Fruit fly (Drosophila melanogaster) whole organism, embryonic: ENCODE data around the gene Faa.

Experiments used
- Aef1 ChIP-seq: fragments of 200-800 bp; sonication (Bioruptor generic); IDR thresholded peaks from 3 replicates; pipeline ENCODE4 v1.3.6; 2022; ENCODE audit warnings: missing biosample characterization, missing genetic modification characterization
- Blimp-1 ChIP-seq: fragments of 200-800 bp; sonication (Bioruptor generic); optimal IDR thresholded peaks from 3 replicates; lab custom pipeline; 2018; ENCODE audit warnings: missing biosample characterization, missing genetic modification characterization, mild to moderate bottlenecking, moderate library complexity, missing genetic modification reagents
- Bteb2 ChIP-seq: fragments of 200-800 bp; sonication (Bioruptor generic); optimal IDR thresholded peaks from 2 replicates; lab custom pipeline; 2016; ENCODE audit warnings: missing biosample characterization, missing genetic modification characterization
- CG1024 ChIP-seq: fragments of 200-800 bp; sonication (Bioruptor generic); IDR thresholded peaks from 2 replicates; pipeline ENCODE4 v1.3.6; 2022; ENCODE audit warnings: missing biosample characterization, missing genetic modification characterization
- CG10462 ChIP-seq: fragments of 200-800 bp; sonication (Bioruptor generic); optimal IDR thresholded peaks from 2 replicates; lab custom pipeline; 2016; ENCODE audit warnings: missing biosample characterization, missing genetic modification characterization
- CG14710 ChIP-seq: fragments of 200-800 bp; sonication (Bioruptor generic); optimal IDR thresholded peaks from 3 replicates; lab custom pipeline; 2019; ENCODE audit warnings: missing biosample characterization, mild to moderate bottlenecking, missing genetic modification characterization, moderate library complexity
- CG1602 ChIP-seq: fragments of 200-800 bp; sonication (Bioruptor generic); optimal IDR thresholded peaks from 3 replicates; lab custom pipeline; 2016; ENCODE audit warnings: missing biosample characterization, missing genetic modification characterization
- CG16863 ChIP-seq: fragments of 200-800 bp; sonication (Bioruptor generic); optimal IDR thresholded peaks from 3 replicates; lab custom pipeline; 2016; ENCODE audit warnings: missing biosample characterization, missing genetic modification characterization
- CG17361 ChIP-seq: fragments of 200-800 bp; sonication (Bioruptor generic); IDR thresholded peaks from 3 replicates; pipeline ENCODE4 v1.3.6; 2022; ENCODE audit warnings: missing biosample characterization, missing genetic modification characterization
- CG17829 ChIP-seq: fragments of 200-800 bp; optimal IDR thresholded peaks from 2 replicates; lab custom pipeline; 2019; ENCODE audit warnings: missing biosample characterization, mild to moderate bottlenecking, missing genetic modification characterization, moderate library complexity
- CG18476 ChIP-seq: fragments of 200-800 bp; sonication (Bioruptor generic); optimal IDR thresholded peaks from 2 replicates; lab custom pipeline; 2016; ENCODE audit warnings: missing biosample characterization, mild to moderate bottlenecking, missing genetic modification characterization
- CG2678 ChIP-seq: fragments of 200-800 bp; sonication (Bioruptor generic); optimal IDR thresholded peaks from 3 replicates; lab custom pipeline; 2019; ENCODE audit warnings: missing biosample characterization, mild to moderate bottlenecking, missing genetic modification characterization, moderate library complexity
- CG2712 ChIP-seq: fragments of 200-800 bp; optimal IDR thresholded peaks from 3 replicates; lab custom pipeline; 2019; ENCODE audit warnings: missing biosample characterization, mild to moderate bottlenecking, missing genetic modification characterization, moderate library complexity
- CG31441 ChIP-seq: fragments of 200-800 bp; sonication (Bioruptor generic); IDR thresholded peaks from 2 replicates; pipeline ENCODE4 v1.3.6; 2022; ENCODE audit warnings: missing biosample characterization, missing genetic modification characterization
- CG3163 ChIP-seq: fragments of 200-800 bp; sonication (Bioruptor generic); optimal IDR thresholded peaks from 3 replicates; lab custom pipeline; 2016; ENCODE audit warnings: missing biosample characterization, missing genetic modification characterization
- CG32767 ChIP-seq: fragments of 200-800 bp; sonication (Bioruptor generic); IDR thresholded peaks from 2 replicates; pipeline ENCODE4 v1.3.6; 2022; ENCODE audit warnings: missing biosample characterization, missing genetic modification characterization
- CG4424 ChIP-seq: fragments of 200-800 bp; sonication (Bioruptor generic); optimal IDR thresholded peaks from 3 replicates; lab custom pipeline; 2016; ENCODE audit warnings: missing biosample characterization, missing genetic modification characterization
- CG4707 ChIP-seq: fragments of 200-800 bp; sonication (Bioruptor generic); optimal IDR thresholded peaks from 2 replicates; lab custom pipeline; 2018; ENCODE audit warnings: missing biosample characterization, mild to moderate bottlenecking, missing genetic modification characterization, moderate library complexity
- CG7839 ChIP-seq: fragments of 200-800 bp; sonication (Bioruptor generic); optimal IDR thresholded peaks from 3 replicates; lab custom pipeline; 2018; ENCODE audit warnings: missing biosample characterization, mild to moderate bottlenecking, missing genetic modification characterization, moderate library complexity
- CG8388 ChIP-seq: fragments of 200-800 bp; sonication (Bioruptor generic); optimal IDR thresholded peaks from 2 replicates; lab custom pipeline; 2019; ENCODE audit warnings: missing biosample characterization, mild to moderate bottlenecking, missing genetic modification characterization, moderate library complexity
- Camta ChIP-seq: fragments of 200-800 bp; sonication (Bioruptor generic); optimal IDR thresholded peaks from 2 replicates; lab custom pipeline; 2016; ENCODE audit warnings: missing biosample characterization, missing genetic modification characterization
- D ChIP-seq, 2 experiments: fragments of 200-800 bp in 1 of 2; fragments of >200 bp in 1 of 2; sonication (Bioruptor generic) in 1 of 2; optimal IDR thresholded peaks; 2 replicates in 1 of 2; 3 replicates in 1 of 2; lab custom pipeline; 2017; ENCODE audit warnings: mild to moderate bottlenecking in 1 of 2, missing biosample characterization in 1 of 2, missing genetic modification characterization in 1 of 2, missing genetic modification reagents in 1 of 2
- Dip2 ChIP-seq: fragments of 200-800 bp; sonication (Bioruptor generic); IDR thresholded peaks from 2 replicates; pipeline ENCODE4 v1.3.6; 2022; ENCODE audit warnings: missing biosample characterization, missing genetic modification characterization
- ERR ChIP-seq: fragments of 200-800 bp; sonication (Bioruptor generic); optimal IDR thresholded peaks from 2 replicates; lab custom pipeline; 2016; ENCODE audit warnings: missing biosample characterization, missing genetic modification characterization
- HLHmδ ChIP-seq: fragments of 200-800 bp; sonication (Bioruptor generic); optimal IDR thresholded peaks from 2 replicates; lab custom pipeline; 2018; ENCODE audit warnings: missing biosample characterization, mild to moderate bottlenecking, missing genetic modification characterization, moderate library complexity
- Hmx ChIP-seq: fragments of 200-800 bp; sonication (Bioruptor generic); optimal IDR thresholded peaks from 2 replicates; lab custom pipeline; 2016; ENCODE audit warnings: missing biosample characterization, missing genetic modification characterization
- Mes4 ChIP-seq: fragments of 200-800 bp; sonication (Bioruptor generic); optimal IDR thresholded peaks from 2 replicates; lab custom pipeline; 2016; ENCODE audit warnings: missing biosample characterization, missing genetic modification characterization
- NC2β ChIP-seq: fragments of 200-800 bp; sonication (Bioruptor generic); optimal IDR thresholded peaks from 2 replicates; lab custom pipeline; 2016; ENCODE audit warnings: missing biosample characterization, missing genetic modification characterization
- Nf-YA ChIP-seq: fragments of 200-800 bp; sonication (Bioruptor generic); IDR thresholded peaks from 2 replicates; pipeline ENCODE4 v1.3.6; 2022; ENCODE audit warnings: missing biosample characterization, missing genetic modification characterization
- Opbp ChIP-seq: fragments of 200-800 bp; sonication (Bioruptor generic); IDR thresholded peaks from 3 replicates; pipeline ENCODE4 v1.3.6; 2022; ENCODE audit warnings: missing biosample characterization, missing genetic modification characterization; ENCODE audit not compliant: partially characterized antibody
- Side ChIP-seq: fragments of 200-800 bp; sonication (Bioruptor generic); optimal IDR thresholded peaks from 2 replicates; lab custom pipeline; 2016; ENCODE audit warnings: missing biosample characterization, missing genetic modification characterization
- Stat92E ChIP-seq, 3 experiments: fragments of >200 bp in 2 of 3; fragments of 200-800 bp in 1 of 3; sonication (Bioruptor generic) in 1 of 3; optimal IDR thresholded peaks; 2 replicates each; lab custom pipeline; 2017 to 2019; ENCODE audit warnings: missing biosample characterization in 3 of 3, missing genetic modification characterization in 3 of 3, mild to moderate bottlenecking in 1 of 3, moderate library complexity in 1 of 3
- Usf ChIP-seq: fragments of 200-800 bp; sonication (Bioruptor generic); optimal IDR thresholded peaks from 2 replicates; lab custom pipeline; 2017; ENCODE audit warnings: missing genotype, missing biosample characterization, missing genetic modification characterization
- aop ChIP-seq: fragments of 200-800 bp; sonication (Bioruptor generic); IDR thresholded peaks from 2 replicates; pipeline ENCODE4 v1.3.6; 2022; ENCODE audit warnings: missing biosample characterization, missing genetic modification characterization
- cad ChIP-seq: fragments of >200 bp; optimal IDR thresholded peaks from 2 replicates; lab custom pipeline; 2017; ENCODE audit warnings: missing biosample characterization, missing genetic modification characterization
- cg ChIP-seq: fragments of 200-800 bp; sonication (Bioruptor generic); optimal IDR thresholded peaks from 3 replicates; lab custom pipeline; 2019; ENCODE audit warnings: missing biosample characterization, mild to moderate bottlenecking, missing genetic modification characterization, moderate library complexity
- disco-r ChIP-seq: fragments of 200-800 bp; sonication (Bioruptor generic); optimal IDR thresholded peaks from 2 replicates; lab custom pipeline; 2016; ENCODE audit warnings: missing biosample characterization, missing genetic modification characterization
- emc ChIP-seq: fragments of 200-800 bp; sonication (Bioruptor generic); optimal IDR thresholded peaks from 2 replicates; lab custom pipeline; 2016; ENCODE audit warnings: missing biosample characterization, missing genetic modification characterization
- fd102C ChIP-seq: fragments of 200-800 bp; sonication (Bioruptor generic); optimal IDR thresholded peaks from 2 replicates; lab custom pipeline; 2018; ENCODE audit warnings: missing biosample characterization, mild to moderate bottlenecking, missing genetic modification characterization, moderate library complexity
- gem ChIP-seq: fragments of 200-800 bp; sonication (Bioruptor generic); optimal IDR thresholded peaks from 2 replicates; lab custom pipeline; 2019; ENCODE audit warnings: missing biosample characterization, mild to moderate bottlenecking, missing genetic modification characterization, moderate library complexity
- grn ChIP-seq: fragments of 200-800 bp; sonication (Bioruptor generic); optimal IDR thresholded peaks from 3 replicates; lab custom pipeline; 2017; ENCODE audit warnings: missing biosample characterization, missing genetic modification characterization
- her ChIP-seq: fragments of 200-800 bp; sonication (Bioruptor generic); optimal IDR thresholded peaks from 2 replicates; lab custom pipeline; 2016; ENCODE audit warnings: missing biosample characterization, missing genetic modification characterization
- nmo ChIP-seq: fragments of 200-800 bp; sonication (Bioruptor generic); optimal IDR thresholded peaks from 2 replicates; lab custom pipeline; 2018; ENCODE audit warnings: missing biosample characterization, mild to moderate bottlenecking, missing genetic modification characterization, moderate library complexity
- p53 ChIP-seq: fragments of 200-800 bp; sonication (Bioruptor generic); optimal IDR thresholded peaks from 2 replicates; lab custom pipeline; 2016; ENCODE audit warnings: missing biosample characterization, missing genetic modification characterization
- row ChIP-seq: fragments of 200-800 bp; sonication (Bioruptor generic); IDR thresholded peaks from 3 replicates; pipeline ENCODE4 v1.3.6; 2022; ENCODE audit warnings: missing biosample characterization, missing genetic modification characterization
- schlank ChIP-seq: fragments of 200-800 bp; sonication (Bioruptor generic); optimal IDR thresholded peaks from 2 replicates; lab custom pipeline; 2018; ENCODE audit warnings: missing biosample characterization, mild to moderate bottlenecking, missing genetic modification characterization
- scrt ChIP-seq: fragments of 200-800 bp; sonication (Bioruptor generic); optimal IDR thresholded peaks from 2 replicates; lab custom pipeline; 2018; ENCODE audit warnings: missing biosample characterization, mild to moderate bottlenecking, missing genetic modification characterization, moderate library complexity
- slp2 ChIP-seq: fragments of 200-800 bp; sonication (Bioruptor generic); optimal IDR thresholded peaks from 2 replicates; lab custom pipeline; 2016; ENCODE audit warnings: missing biosample characterization, missing genetic modification characterization
- stc ChIP-seq: fragments of 200-800 bp; sonication (Bioruptor generic); IDR thresholded peaks from 2 replicates; pipeline ENCODE4 v1.3.6; 2022; ENCODE audit warnings: missing biosample characterization, missing genetic modification characterization
- tna ChIP-seq: fragments of 200-800 bp; sonication (Bioruptor generic); IDR thresholded peaks from 2 replicates; pipeline ENCODE4 v1.3.6; 2022; ENCODE audit warnings: missing biosample characterization, missing genetic modification characterization; ENCODE audit not compliant: partially characterized antibody
- vnd ChIP-seq: fragments of 200-800 bp; sonication (Bioruptor generic); IDR thresholded peaks from 3 replicates; pipeline ENCODE4 v1.3.6; 2022; ENCODE audit warnings: missing biosample characterization, missing genetic modification characterization; ENCODE audit not compliant: partially characterized antibody

The Faa gene

DNA sequence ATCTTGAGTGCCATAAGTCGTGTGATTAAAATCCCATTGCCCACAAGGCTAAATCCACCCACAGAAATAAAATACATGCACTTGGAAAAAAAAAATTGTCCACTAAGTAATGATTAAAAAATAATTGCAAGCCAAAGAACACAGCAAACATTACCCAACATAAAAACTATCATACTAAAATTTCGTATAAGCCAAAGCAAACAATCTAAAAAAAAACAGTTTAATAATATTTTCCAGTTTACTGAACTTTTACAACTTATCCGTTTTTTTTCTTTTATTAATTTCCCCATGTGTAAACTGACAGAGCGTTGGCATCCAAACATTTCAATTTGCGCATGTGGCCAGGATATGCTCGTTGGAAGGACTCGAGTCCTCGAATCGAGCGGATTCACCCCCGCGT is 6.5 kb upstream of the Faa start (continued):
- no peak for TF ChIP-seq CG4424 (GFP tag; lab: Kevin White, UChicago)
- TF ChIP-seq fd102C, result no peak
- TF ChIP-seq D (optimal IDR thresholded peaks at IDR 0.05; lab: Kevin White, UChicago), result no peak
- peak; percentile 6 for TF ChIP-seq D (GFP tag; optimal IDR thresholded peaks at IDR 0.05; lab: Kevin White, UChicago)
- TF ChIP-seq vnd, result no peak
- peak; percentile 16 for TF ChIP-seq CG8388 (GFP tag; lab: Kevin White, UChicago)
- no peak for TF ChIP-seq Camta (GFP tag; lab: Kevin White, UChicago)
- no peak for TF ChIP-seq Stat92E (GFP tag; optimal IDR thresholded peaks at IDR 0.05; lab: Kevin White, UChicago)
- TF ChIP-seq Bteb2 (GFP tag; lab: Kevin White, UChicago), result no peak
- TF ChIP-seq ERR (GFP tag; lab: Kevin White, UChicago), result no peak
- TF ChIP-seq CG16863 (GFP tag; lab: Kevin White, UChicago), result no peak
- TF ChIP-seq Dip2, result no peak
- TF ChIP-seq cad, result no peak
- peak; percentile 46 for TF ChIP-seq gem (tag; lab: Kevin White, UChicago)
- TF ChIP-seq her (GFP tag; lab: Kevin White, UChicago), result no peak
- TF ChIP-seq CG17361 (GFP tag; lab: Robert Waterston, UW), result no peak
- no peak for TF ChIP-seq cg
- no peak for TF ChIP-seq CG1602 (GFP tag; lab: Kevin White, UChicago)
- peak; percentile 27 for TF ChIP-seq CG7839
- TF ChIP-seq CG31441 (GFP tag; lab: Robert Waterston, UW), result 0 out of 2 replicates have a peak, but pooled peaks have one; percentile 13
- TF ChIP-seq CG17829 (tag; lab: Kevin White, UChicago), result no peak
- no peak for TF ChIP-seq Aef1 (GFP tag; lab: Robert Waterston, UW)
- no peak for TF ChIP-seq Nf-YA (GFP tag; lab: Robert Waterston, UW)
- TF ChIP-seq p53, result no peak
- 0 out of 3 replicates have a peak, but pooled peaks have one; percentile 36 for TF ChIP-seq row (GFP tag; lab: Robert Waterston, UW)
- peak; percentile 33 for TF ChIP-seq CG2712 (tag; lab: Kevin White, UChicago)
- TF ChIP-seq CG32767 (GFP tag; lab: Robert Waterston, UW), result no peak
- no peak for TF ChIP-seq slp2 (GFP tag; lab: Kevin White, UChicago)
- no peak for TF ChIP-seq scrt
- TF ChIP-seq aop, result no peak
- TF ChIP-seq Usf (GFP tag; lab: Kevin White, UChicago), result no peak
- TF ChIP-seq grn (GFP tag; lab: Kevin White, UChicago), result no peak
- TF ChIP-seq CG2678, result peak; percentile 36
- TF ChIP-seq Hmx (GFP tag; lab: Kevin White, UChicago), result no peak
- no peak for TF ChIP-seq stc
- no peak for TF ChIP-seq tna (GFP tag; lab: Robert Waterston, UW)
- TF ChIP-seq Mes4, result no peak
- TF ChIP-seq Side, result no peak
- no peak for TF ChIP-seq schlank
- TF ChIP-seq CG3163 (GFP tag; lab: Kevin White, UChicago), result no peak
- TF ChIP-seq NC2β, result no peak
- peak; percentile 14 for TF ChIP-seq CG14710 (tag; lab: Kevin White, UChicago)
- no peak for TF ChIP-seq disco-r (GFP tag; lab: Kevin White, UChicago)
- TF ChIP-seq HLHmδ (GFP tag; lab: Kevin White, UChicago), result no peak
- TF ChIP-seq Blimp-1 (GFP tag; lab: Kevin White, UChicago), result peak; percentile 44
- TF ChIP-seq CG10462 (GFP tag; lab: Kevin White, UChicago), result no peak
- no peak for TF ChIP-seq CG4707
- no peak for TF ChIP-seq CG18476 (GFP tag; lab: Kevin White, UChicago)
- TF ChIP-seq Opbp, result no peak
- TF ChIP-seq emc (GFP tag; lab: Kevin White, UChicago), result no peak
- no peak for TF ChIP-seq CG1024 (GFP tag; lab: Robert Waterston, UW)
- peak; percentile 35 for TF ChIP-seq nmo (GFP tag; lab: Kevin White, UChicago)
